Fruit fly (Drosophila melanogaster): Measurements from ENCODE around the gene CG3164.

CG3164 gene

DNA sequence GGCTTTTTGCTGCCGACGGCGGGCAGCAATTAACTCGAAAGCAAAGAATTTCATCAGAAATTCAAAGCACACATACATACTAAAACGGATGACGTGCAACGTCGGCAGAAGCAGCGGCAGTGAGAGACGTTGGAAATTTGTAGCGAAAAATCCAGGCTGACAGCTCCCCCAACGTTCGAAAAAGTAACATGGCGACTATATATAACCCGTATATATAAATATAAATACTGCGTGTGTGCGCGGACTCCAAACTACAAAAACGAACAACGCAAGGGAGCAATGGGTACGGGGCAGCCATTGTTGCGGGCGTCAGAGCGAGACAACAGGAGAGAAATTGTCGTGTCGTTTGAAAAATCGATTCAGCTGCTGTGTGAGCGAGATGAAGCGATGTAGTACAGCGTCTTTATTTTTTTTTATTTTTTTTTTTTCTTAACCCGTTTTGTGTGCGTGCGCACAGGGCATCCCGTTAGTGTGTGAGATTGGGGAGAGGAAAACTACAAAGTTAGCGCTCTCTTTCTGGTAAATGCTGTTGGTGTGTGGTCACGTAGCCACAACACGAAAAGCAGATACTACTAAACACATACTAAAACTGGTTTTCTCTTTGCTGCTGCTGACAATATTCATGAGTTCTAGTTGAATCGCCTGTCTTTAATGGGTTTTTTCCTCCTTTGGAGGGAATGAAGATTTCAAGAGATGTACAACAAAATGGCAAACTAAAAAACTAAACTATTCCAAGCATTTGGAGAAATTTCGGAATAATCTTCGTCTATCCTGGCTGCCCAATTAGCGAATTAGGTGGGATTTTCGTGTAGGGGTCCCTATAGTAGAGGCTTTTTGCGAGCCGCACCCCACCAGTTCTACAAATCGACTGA, 30.2 kb upstream of the CG3164 start (continued):
- peak; percentile 85 for TF ChIP-seq CG6254 (GFP tag; optimal IDR thresholded peaks at IDR 0.05)
- peak; percentile 93 for TF ChIP-seq sens (GFP tag)
- TF ChIP-seq fd3F (GFP tag; optimal IDR thresholded peaks at IDR 0.05): no peak
- TF ChIP-seq ara (GFP tag; IDR thresholded peaks at IDR 0.05): no peak
- TF ChIP-seq B-H2 (GFP tag; optimal IDR thresholded peaks at IDR 0.05): peak; percentile 95
- no peak for TF ChIP-seq bab2 (GFP tag; optimal IDR thresholded peaks at IDR 0.05)
- TF ChIP-seq Neu2 (GFP tag; optimal IDR thresholded peaks at IDR 0.05; ENCODE audit: borderline replicate concordance): no peak
- TF ChIP-seq Awh (GFP tag; IDR thresholded peaks at IDR 0.05): no peak
- no peak for TF ChIP-seq CG9437 (GFP tag; optimal IDR thresholded peaks at IDR 0.05)
- TF ChIP-seq CG7987 (GFP tag; optimal IDR thresholded peaks at IDR 0.05): peak; percentile 10
- TF ChIP-seq dmrt99B (tag; optimal IDR thresholded peaks at IDR 0.05): peak; percentile 22
- no peak for TF ChIP-seq Bgb (GFP tag; IDR thresholded peaks at IDR 0.05; ENCODE audit: partially characterized antibody)
- TF ChIP-seq Usf (GFP tag; optimal IDR thresholded peaks at IDR 0.05): no peak
- TF ChIP-seq CG9876 (GFP tag; optimal IDR thresholded peaks at IDR 0.05): no peak
- TF ChIP-seq nom (GFP tag; optimal IDR thresholded peaks at IDR 0.05): peak; percentile 94
- TF ChIP-seq nmo (GFP tag; optimal IDR thresholded peaks at IDR 0.05): peak; percentile 6
- TF ChIP-seq CG11723 (GFP tag; optimal IDR thresholded peaks at IDR 0.05): no peak
- no peak for TF ChIP-seq wek (GFP tag; optimal IDR thresholded peaks at IDR 0.05)
- no peak for TF ChIP-seq CG10366 (GFP tag; IDR thresholded peaks at IDR 0.05)
- peak; percentile 43 for TF ChIP-seq BtbVII (GFP tag; optimal IDR thresholded peaks at IDR 0.05)
- TF ChIP-seq HLHmδ (GFP tag; optimal IDR thresholded peaks at IDR 0.05): peak; percentile 27
- no peak for TF ChIP-seq CG3065 (GFP tag; optimal IDR thresholded peaks at IDR 0.05)
- peak; percentile 13 for TF ChIP-seq CG6854 (GFP tag; optimal IDR thresholded peaks at IDR 0.05)
- TF ChIP-seq oc (tag; optimal IDR thresholded peaks at IDR 0.05): peak; percentile 61
- no peak for TF ChIP-seq slp2 (GFP tag; optimal IDR thresholded peaks at IDR 0.05)
- no peak for TF ChIP-seq CG11247 (GFP tag; IDR thresholded peaks at IDR 0.05)
- TF ChIP-seq sc (optimal IDR thresholded peaks at IDR 0.05): no peak
- TF ChIP-seq sc (GFP tag; optimal IDR thresholded peaks at IDR 0.05): no peak
- peak; percentile 48 for TF ChIP-seq Ssrp (tag; optimal IDR thresholded peaks at IDR 0.05)
- no peak for TF ChIP-seq dpn (GFP tag; optimal IDR thresholded peaks at IDR 0.05)
- no peak for TF ChIP-seq CG6272 (GFP tag; IDR thresholded peaks at IDR 0.05)
- no peak for TF ChIP-seq CG11085 (GFP tag; IDR thresholded peaks at IDR 0.05)
- no peak for TF ChIP-seq sim (GFP tag; IDR thresholded peaks at IDR 0.05)
- TF ChIP-seq sens-2 (GFP tag; IDR thresholded peaks at IDR 0.05): no peak
- TF ChIP-seq tx (GFP tag; optimal IDR thresholded peaks at IDR 0.05): no peak
- peak; percentile 7 for TF ChIP-seq HmgD (GFP tag; optimal IDR thresholded peaks at IDR 0.05)
- no peak for TF ChIP-seq CG14860 (GFP tag; IDR thresholded peaks at IDR 0.05; ENCODE audit: partially characterized antibody)
- no peak for TF ChIP-seq NK7.1 (GFP tag; optimal IDR thresholded peaks at IDR 0.05)
- TF ChIP-seq CG30403 (GFP tag; optimal IDR thresholded peaks at IDR 0.05): peak; percentile 9
- no peak for TF ChIP-seq CG13123 (GFP tag; optimal IDR thresholded peaks at IDR 0.05)
- peak; percentile 5 for TF ChIP-seq CG13424 (tag; optimal IDR thresholded peaks at IDR 0.05)
- TF ChIP-seq CG14050 (GFP tag; IDR thresholded peaks at IDR 0.05): no peak
- no peak for TF ChIP-seq CG18619 (GFP tag; optimal IDR thresholded peaks at IDR 0.05)
- no peak for TF ChIP-seq emc (GFP tag; optimal IDR thresholded peaks at IDR 0.05)
- peak; percentile 29 for TF ChIP-seq CG18599 (GFP tag; optimal IDR thresholded peaks at IDR 0.05)
- peak; percentile 13 for TF ChIP-seq CG12659 (GFP tag; optimal IDR thresholded peaks at IDR 0.05)
- TF ChIP-seq Hand (GFP tag; optimal IDR thresholded peaks at IDR 0.05): peak; percentile 28
- TF ChIP-seq sob (GFP tag; IDR thresholded peaks at IDR 0.05): no peak
- peak; percentile 32 for TF ChIP-seq CG15601 (tag; optimal IDR thresholded peaks at IDR 0.05)

Data from whole organism, embryonic.